Fruit fly (Drosophila melanogaster): ENCODE measurements around the gene CG16956.
"Not testable (repeated sequence)": the region's sequence is repeated elsewhere in the genome, so short reads cannot be mapped to it uniquely, and the experiment has no call there.

The CG16956 gene

DNA sequence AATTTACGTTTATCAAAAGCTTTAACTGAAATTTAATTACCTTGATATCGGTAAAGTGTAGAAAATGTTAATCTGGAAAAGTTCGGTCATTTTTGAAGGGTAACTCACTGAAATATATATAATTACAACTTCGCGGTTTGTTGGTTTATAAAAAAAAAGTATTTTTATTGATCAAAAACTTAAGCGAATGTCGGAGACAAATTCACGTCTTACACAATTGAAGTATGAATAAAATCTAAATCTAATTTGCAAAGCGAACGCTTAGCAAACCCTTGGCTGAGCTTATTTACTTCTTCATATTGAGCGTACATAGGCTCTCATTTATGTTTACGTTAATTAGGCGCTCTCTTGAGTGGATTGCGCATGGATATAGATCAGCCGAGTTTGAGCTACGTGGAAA, 35.0 kb upstream of the CG16956 start, which contains the start of gene Hsp60D:
Gene Hsp60D, minus strand, starts transcription at position 101 of the 400 bp plus-strand sequence.
- not testable (repeated sequence) for TF ChIP-seq Hr96 (GFP tag; optimal IDR thresholded peaks at IDR 0.05); kay (GFP tag; ENCODE audit: borderline replicate concordance); CG12768 (GFP tag; optimal IDR thresholded peaks at IDR 0.05)

DNA sequence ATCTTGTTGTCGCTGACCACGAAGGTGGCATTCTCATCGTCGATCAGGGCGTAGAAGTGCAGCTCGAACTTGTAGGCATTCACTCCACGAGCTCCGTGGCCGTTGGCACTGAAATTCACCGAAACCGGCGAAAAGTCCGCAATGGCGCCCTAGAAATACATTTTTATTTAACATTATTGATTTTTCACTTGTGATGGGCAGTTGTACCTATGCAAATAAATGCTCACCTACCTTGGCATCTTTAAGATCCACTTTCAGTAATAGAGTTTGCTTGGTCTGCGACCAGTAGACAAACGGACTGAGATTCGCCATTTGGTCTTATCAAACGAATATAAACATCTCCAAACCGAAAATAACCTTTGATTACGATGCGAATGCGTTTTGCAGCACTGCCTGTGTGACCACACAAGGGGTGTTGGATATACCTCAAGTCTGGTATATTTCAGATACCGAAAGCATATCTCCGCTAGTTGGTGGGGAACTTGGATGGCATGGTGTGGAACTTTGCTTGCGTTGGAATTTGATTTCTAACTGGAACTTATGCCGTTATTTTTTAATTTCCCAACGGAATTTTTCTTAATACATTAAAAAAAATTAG, 31.0 kb upstream of the CG16956 start, which contains the start of gene Hacd2:
Gene Hacd2, minus strand, starts transcription at position 403 of the 598 bp plus-strand sequence.
- peak; percentile 32 for TF ChIP-seq CG14711 (tag; optimal IDR thresholded peaks at IDR 0.05)
- no peak for TF ChIP-seq Crg-1 (GFP tag; optimal IDR thresholded peaks at IDR 0.05)
- TF ChIP-seq cnc (optimal IDR thresholded peaks at IDR 0.05): no peak
- no peak for TF ChIP-seq cic (GFP tag; optimal IDR thresholded peaks at IDR 0.05)
- peak; percentile 2 for TF ChIP-seq Clk (GFP tag; optimal IDR thresholded peaks at IDR 0.05)
- TF ChIP-seq tj (GFP tag; optimal IDR thresholded peaks at IDR 0.05): no peak
- peak; percentile 59 for TF ChIP-seq ovo (GFP tag; optimal IDR thresholded peaks at IDR 0.05)
- TF ChIP-seq Hr96 (GFP tag; optimal IDR thresholded peaks at IDR 0.05): peak; percentile 14
- TF ChIP-seq CG12768 (GFP tag; optimal IDR thresholded peaks at IDR 0.05): peak; percentile 42
- TF ChIP-seq CG33017 (tag; optimal IDR thresholded peaks at IDR 0.05): no peak
- TF ChIP-seq CG11617 (GFP tag; optimal IDR thresholded peaks at IDR 0.05): no peak
- no peak for TF ChIP-seq toe (GFP tag; optimal IDR thresholded peaks at IDR 0.05)
- peak; percentile 44 for TF ChIP-seq CG1620 (GFP tag; optimal IDR thresholded peaks at IDR 0.05)
- TF ChIP-seq pad (GFP tag; optimal IDR thresholded peaks at IDR 0.05): peak; percentile 41
- TF ChIP-seq bab1 (GFP tag; optimal IDR thresholded peaks at IDR 0.05): peak; percentile 29
- TF ChIP-seq CG7045 (GFP tag; optimal IDR thresholded peaks at IDR 0.05): peak; percentile 16
- no peak for TF ChIP-seq kay (GFP tag; ENCODE audit: borderline replicate concordance)
- no peak for TF ChIP-seq Mnt (GFP tag; optimal IDR thresholded peaks at IDR 0.05)
- peak; percentile 17 for TF ChIP-seq CG7101 (tag; optimal IDR thresholded peaks at IDR 0.05)
- TF ChIP-seq CG5204 (GFP tag; optimal IDR thresholded peaks at IDR 0.05): no peak

DNA sequence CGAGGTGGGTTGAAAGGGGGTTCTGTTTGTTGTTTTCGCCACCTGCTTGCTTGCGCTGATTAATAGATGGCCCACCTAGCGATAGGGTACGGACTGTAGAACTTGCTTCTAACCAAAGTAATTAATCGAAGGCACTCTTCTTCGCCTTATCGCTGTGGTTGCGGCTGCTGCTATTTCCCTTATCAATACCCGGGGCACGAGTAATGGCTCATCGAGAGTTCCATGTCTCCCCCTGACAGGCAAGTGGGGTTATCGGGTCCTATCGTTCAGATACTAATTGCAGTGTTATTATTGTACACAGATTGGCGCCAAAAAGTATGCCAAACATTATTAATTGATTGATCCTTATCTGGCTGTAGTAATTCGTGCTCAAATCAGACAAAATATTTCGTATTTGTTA, 22.4 kb upstream of the CG16956 start:
- peak; percentile 25 for TF ChIP-seq cic (GFP tag; optimal IDR thresholded peaks at IDR 0.05)
- TF ChIP-seq CG11617 (GFP tag; optimal IDR thresholded peaks at IDR 0.05): no peak
- TF ChIP-seq CG14711 (tag; optimal IDR thresholded peaks at IDR 0.05): no peak
- TF ChIP-seq CG7045 (GFP tag; optimal IDR thresholded peaks at IDR 0.05): no peak
- peak; percentile 83 for TF ChIP-seq kay (GFP tag; ENCODE audit: borderline replicate concordance)
- TF ChIP-seq Mnt (GFP tag; optimal IDR thresholded peaks at IDR 0.05): peak; percentile 30
- TF ChIP-seq CG12768 (GFP tag; optimal IDR thresholded peaks at IDR 0.05): no peak
- TF ChIP-seq Crg-1 (GFP tag; optimal IDR thresholded peaks at IDR 0.05): no peak
- TF ChIP-seq cnc (optimal IDR thresholded peaks at IDR 0.05): no peak
- TF ChIP-seq bab1 (GFP tag; optimal IDR thresholded peaks at IDR 0.05): no peak

DNA sequence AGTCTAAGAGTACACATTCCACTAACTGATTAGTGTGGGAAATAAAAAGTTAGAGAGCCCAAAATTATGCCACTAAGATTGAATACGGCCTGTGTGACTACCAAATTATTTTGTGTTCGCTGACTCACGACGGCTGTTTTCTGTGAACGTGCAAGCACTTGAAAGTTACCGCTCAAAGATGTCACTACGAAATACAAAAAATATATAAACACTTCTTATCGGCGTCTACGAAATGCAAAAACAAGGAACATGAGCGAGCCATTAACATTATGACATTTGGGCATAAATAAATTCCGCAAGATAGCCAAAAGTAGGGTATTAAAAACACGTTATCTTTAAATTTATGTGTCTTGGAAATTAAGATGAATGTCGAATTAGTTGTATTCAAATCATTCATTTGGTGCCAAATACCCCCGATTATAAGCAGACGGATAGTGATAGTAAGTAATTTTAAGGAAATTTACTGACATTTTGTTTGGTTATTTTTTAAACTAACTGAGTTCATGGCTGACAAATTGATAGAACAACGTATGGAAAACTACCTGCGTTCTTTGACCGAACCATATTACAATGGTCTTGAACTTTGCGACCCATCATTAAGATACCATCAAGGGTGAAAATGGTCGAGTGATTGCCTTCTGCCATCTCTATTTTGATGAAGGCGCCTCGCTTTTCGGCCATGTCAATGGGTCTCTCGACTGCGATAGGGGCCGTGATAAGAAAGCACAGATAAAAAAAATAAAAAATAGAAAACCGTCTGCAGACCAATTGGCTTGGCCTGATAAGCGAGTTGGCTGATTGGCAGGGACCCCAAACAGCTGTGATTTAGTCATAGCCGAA, 20.6 kb upstream of the CG16956 start, which contains the start of gene Tehao:
Gene Tehao, plus strand, starts transcription at position 828 of the 840 bp plus-strand sequence.
- TF ChIP-seq kay (GFP tag; ENCODE audit: borderline replicate concordance) (peak; percentile 80), Crg-1 (GFP tag; optimal IDR thresholded peaks at IDR 0.05) (no peak)

DNA sequence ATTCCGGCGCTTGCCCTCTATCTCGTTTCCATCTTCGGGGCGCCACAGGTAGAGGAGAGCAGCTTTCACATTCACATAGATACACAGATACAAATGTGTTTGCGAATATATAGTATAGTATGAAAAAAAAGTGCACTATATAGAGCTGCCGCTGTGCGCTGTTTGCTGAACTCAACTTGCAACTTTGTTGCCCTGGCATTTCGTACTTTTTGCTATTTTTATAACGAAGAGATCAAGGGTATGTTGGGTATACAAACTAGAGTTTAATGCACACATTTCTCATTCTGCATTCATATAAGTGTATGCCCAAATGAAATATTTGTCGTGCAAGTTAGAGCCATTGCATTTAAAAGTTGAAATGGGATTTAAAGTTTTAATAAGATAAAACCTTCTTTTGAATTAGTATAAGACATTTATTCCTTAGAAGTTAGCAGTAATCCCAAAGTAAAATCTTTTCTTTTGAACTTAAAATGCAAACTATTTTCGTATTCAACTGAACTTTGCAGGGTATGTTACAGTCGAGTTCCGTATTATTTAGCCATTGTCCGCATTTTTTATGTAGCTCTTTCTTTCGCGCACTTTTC, 16.6 kb upstream of the CG16956 start:
- TF ChIP-seq CG7045 (GFP tag; optimal IDR thresholded peaks at IDR 0.05) (no peak), bab1 (GFP tag; optimal IDR thresholded peaks at IDR 0.05) (no peak), Clk (GFP tag; optimal IDR thresholded peaks at IDR 0.05) (no peak), kay (GFP tag; ENCODE audit: borderline replicate concordance) (no peak), CG7101 (tag; optimal IDR thresholded peaks at IDR 0.05) (no peak), Crg-1 (GFP tag; optimal IDR thresholded peaks at IDR 0.05) (no peak), CG1620 (GFP tag; optimal IDR thresholded peaks at IDR 0.05) (no peak), CG5204 (GFP tag; optimal IDR thresholded peaks at IDR 0.05) (no peak), Hr96 (GFP tag; optimal IDR thresholded peaks at IDR 0.05) (no peak), toe (GFP tag; optimal IDR thresholded peaks at IDR 0.05) (no peak), tj (GFP tag; optimal IDR thresholded peaks at IDR 0.05) (no peak), CG12768 (GFP tag; optimal IDR thresholded peaks at IDR 0.05) (no peak), Mnt (GFP tag; optimal IDR thresholded peaks at IDR 0.05) (no peak), CG11617 (GFP tag; optimal IDR thresholded peaks at IDR 0.05) (no peak), cnc (optimal IDR thresholded peaks at IDR 0.05) (no peak), CG14711 (tag; optimal IDR thresholded peaks at IDR 0.05) (no peak), pad (GFP tag; optimal IDR thresholded peaks at IDR 0.05) (no peak)

DNA sequence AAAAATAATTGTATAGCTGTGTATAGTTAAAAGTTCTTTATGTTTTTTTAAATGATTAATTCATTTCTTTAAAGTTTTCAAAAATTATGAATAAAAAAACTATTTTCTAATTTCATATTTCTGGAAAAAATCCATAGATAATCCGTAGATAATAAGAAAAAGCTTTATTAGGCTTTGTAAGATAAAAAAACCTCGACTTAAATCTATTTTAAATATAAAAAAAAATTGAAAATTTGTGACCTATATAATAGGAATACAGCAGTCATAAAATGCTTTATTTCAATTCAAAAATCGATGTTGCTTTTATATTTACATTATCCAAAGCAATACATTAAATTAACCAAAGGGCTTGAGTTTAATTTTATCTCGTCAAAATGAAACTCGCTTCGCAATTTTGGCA, 2.2 kb downstream of the CG16956 start, which contains the start of gene Flad2:
Gene Flad2, plus strand, starts transcription at position 301 of the 400 bp plus-strand sequence.
- TF ChIP-seq bab1 (GFP tag; optimal IDR thresholded peaks at IDR 0.05) (no peak), toe (GFP tag; optimal IDR thresholded peaks at IDR 0.05) (no peak), ovo (GFP tag; optimal IDR thresholded peaks at IDR 0.05) (no peak), Clk (GFP tag; optimal IDR thresholded peaks at IDR 0.05) (no peak), CG5204 (GFP tag; optimal IDR thresholded peaks at IDR 0.05) (no peak), Mnt (GFP tag; optimal IDR thresholded peaks at IDR 0.05) (no peak), Crg-1 (GFP tag; optimal IDR thresholded peaks at IDR 0.05) (no peak), kay (GFP tag; ENCODE audit: borderline replicate concordance) (no peak), cic (GFP tag; optimal IDR thresholded peaks at IDR 0.05) (no peak), CG14711 (tag; optimal IDR thresholded peaks at IDR 0.05) (no peak)
